Fruit fly (Drosophila melanogaster) whole organism, embryonic: ENCODE data around the gene lwr.
A peak's percentile ranks its signal among the peaks of the same experiment; 100 is the strongest.

ENCODE experiments used
- Atf3 ChIP-seq: fragments of 200-800 bp; sonication (Bioruptor generic); optimal IDR thresholded peaks from 3 replicates; lab custom pipeline; 2016; ENCODE audit warnings: missing biosample characterization, missing genetic modification characterization
- Bteb2 ChIP-seq: fragments of 200-800 bp; sonication (Bioruptor generic); optimal IDR thresholded peaks from 2 replicates; lab custom pipeline; 2016; ENCODE audit warnings: missing biosample characterization, missing genetic modification characterization
- CG10366 ChIP-seq: fragments of 200-800 bp; sonication (Bioruptor generic); IDR thresholded peaks from 2 replicates; pipeline ENCODE4 v1.3.6; 2022; ENCODE audit warnings: missing biosample characterization, missing genetic modification characterization
- CG11085 ChIP-seq: fragments of 200-800 bp; sonication (Bioruptor generic); IDR thresholded peaks from 2 replicates; pipeline ENCODE4 v1.3.6; 2022; ENCODE audit warnings: missing biosample characterization, missing genetic modification characterization
- CG11247 ChIP-seq: fragments of 200-800 bp; sonication (Bioruptor generic); IDR thresholded peaks from 2 replicates; pipeline ENCODE4 v1.3.6; 2022; ENCODE audit warnings: missing biosample characterization, missing genetic modification characterization
- CG12155 ChIP-seq: fragments of 200-800 bp; sonication (Bioruptor generic); optimal IDR thresholded peaks from 3 replicates; lab custom pipeline; 2016; ENCODE audit warnings: missing biosample characterization, missing genetic modification characterization
- CG14860 ChIP-seq: fragments of 200-800 bp; sonication (Bioruptor generic); IDR thresholded peaks from 3 replicates; pipeline ENCODE4 v1.3.6; 2022; ENCODE audit warnings: missing biosample characterization, missing genetic modification characterization; ENCODE audit not compliant: partially characterized antibody
- CG15479 ChIP-seq: fragments of 200-800 bp; sonication (Bioruptor generic); optimal IDR thresholded peaks from 3 replicates; lab custom pipeline; 2019; ENCODE audit warnings: missing biosample characterization, mild to moderate bottlenecking, missing genetic modification characterization, moderate library complexity
- CG16863 ChIP-seq: fragments of 200-800 bp; sonication (Bioruptor generic); optimal IDR thresholded peaks from 3 replicates; lab custom pipeline; 2016; ENCODE audit warnings: missing biosample characterization, missing genetic modification characterization
- CG1792 ChIP-seq: fragments of 200-800 bp; sonication (Bioruptor generic); optimal IDR thresholded peaks from 2 replicates; lab custom pipeline; 2016; ENCODE audit warnings: missing biosample characterization, missing genetic modification characterization
- CG18764 ChIP-seq: fragments of 200-800 bp; sonication (Bioruptor generic); optimal IDR thresholded peaks from 3 replicates; lab custom pipeline; 2016; ENCODE audit warnings: missing biosample characterization, missing genetic modification characterization
- CG32772 ChIP-seq: fragments of 200-800 bp; sonication (Bioruptor generic); IDR thresholded peaks from 2 replicates; pipeline ENCODE4 v1.3.6; 2022; ENCODE audit warnings: missing biosample characterization, missing genetic modification characterization
- CG3726 ChIP-seq: fragments of 200-800 bp; sonication (Bioruptor generic); IDR thresholded peaks from 3 replicates; pipeline ENCODE4, ENCODE4 v1.3.6; 2022; ENCODE audit warnings: missing biosample characterization, missing genetic modification characterization
- CG3838 ChIP-seq: fragments of 200-800 bp; sonication (Bioruptor generic); optimal IDR thresholded peaks from 3 replicates; lab custom pipeline; 2016; ENCODE audit warnings: missing biosample characterization, missing genetic modification characterization
- CG6272 ChIP-seq: fragments of 200-800 bp; sonication (Bioruptor generic); IDR thresholded peaks from 2 replicates; pipeline ENCODE4 v1.3.6; 2022; ENCODE audit warnings: missing biosample characterization, missing genetic modification characterization
- CG6791 ChIP-seq: fragments of 200-800 bp; sonication (Bioruptor generic); IDR thresholded peaks from 3 replicates; pipeline ENCODE4 v1.3.6; 2022; ENCODE audit warnings: missing biosample characterization, missing genetic modification characterization; ENCODE audit not compliant: partially characterized antibody
- CG7357 ChIP-seq: fragments of 200-800 bp; sonication (Bioruptor generic); IDR thresholded peaks from 3 replicates; pipeline ENCODE4 v1.3.6; 2022; ENCODE audit warnings: missing biosample characterization, missing genetic modification characterization
- CG8089 ChIP-seq: fragments of 200-800 bp; sonication (Bioruptor generic); optimal IDR thresholded peaks from 3 replicates; lab custom pipeline; 2016; ENCODE audit warnings: missing biosample characterization, missing genetic modification characterization
- Dad ChIP-seq: fragments of 200-800 bp; sonication (Bioruptor generic); optimal IDR thresholded peaks from 3 replicates; lab custom pipeline; 2016; ENCODE audit warnings: missing biosample characterization, missing genetic modification characterization
- Fer3 ChIP-seq: fragments of 200-800 bp; sonication (Bioruptor generic); optimal IDR thresholded peaks from 2 replicates; lab custom pipeline; 2018; ENCODE audit warnings: missing biosample characterization, mild to moderate bottlenecking, missing genetic modification characterization, moderate library complexity
- HLH54F ChIP-seq: fragments of 200-800 bp; sonication (Bioruptor generic); optimal IDR thresholded peaks from 3 replicates; lab custom pipeline; 2016; ENCODE audit warnings: missing biosample characterization, missing genetic modification characterization
- HLHmδ ChIP-seq: fragments of 200-800 bp; sonication (Bioruptor generic); optimal IDR thresholded peaks from 2 replicates; lab custom pipeline; 2018; ENCODE audit warnings: missing biosample characterization, mild to moderate bottlenecking, missing genetic modification characterization, moderate library complexity
- MESR4 ChIP-seq: fragments of 200-800 bp; sonication (Bioruptor generic); optimal IDR thresholded peaks from 2 replicates; lab custom pipeline; 2018; ENCODE audit warnings: missing biosample characterization, mild to moderate bottlenecking, missing genetic modification characterization, moderate library complexity
- Nf-YA ChIP-seq: fragments of 200-800 bp; sonication (Bioruptor generic); IDR thresholded peaks from 2 replicates; pipeline ENCODE4 v1.3.6; 2022; ENCODE audit warnings: missing biosample characterization, missing genetic modification characterization
- Nf-YB ChIP-seq: fragments of 200-800 bp; sonication (Bioruptor generic); optimal IDR thresholded peaks from 3 replicates; lab custom pipeline; 2019; ENCODE audit warnings: missing biosample characterization, mild to moderate bottlenecking, missing genetic modification characterization, moderate library complexity
- Nf-YC ChIP-seq: fragments of 200-800 bp; optimal IDR thresholded peaks from 3 replicates; lab custom pipeline; 2019; ENCODE audit warnings: missing biosample characterization, mild to moderate bottlenecking, missing genetic modification characterization, moderate library complexity
- Pdp1 ChIP-seq, 2 experiments: fragments of 200-800 bp; sonication (Bioruptor generic); optimal IDR thresholded peaks; 3 replicates each; lab custom pipeline; 2016; ENCODE audit warnings: missing biosample characterization in 2 of 2, missing genetic modification characterization in 2 of 2, mild to moderate bottlenecking in 1 of 2, moderate library complexity in 1 of 2
- Ravus ChIP-seq: fragments of 200-800 bp; sonication (Bioruptor generic); IDR thresholded peaks from 2 replicates; pipeline ENCODE4 v1.3.6; 2022; ENCODE audit warnings: missing biosample characterization, missing genetic modification characterization
- Scr ChIP-seq: fragments of 200-800 bp; sonication (Bioruptor generic); IDR thresholded peaks from 2 replicates; pipeline ENCODE4 v1.3.6; 2022; ENCODE audit warnings: missing biosample characterization, missing genetic modification characterization; ENCODE audit not compliant: partially characterized antibody
- Usf ChIP-seq: fragments of 200-800 bp; sonication (Bioruptor generic); optimal IDR thresholded peaks from 2 replicates; lab custom pipeline; 2017; ENCODE audit warnings: missing genotype, missing biosample characterization, missing genetic modification characterization
- ash1 ChIP-seq: fragments of 200-800 bp; sonication (Bioruptor generic); optimal IDR thresholded peaks from 2 replicates; lab custom pipeline; 2018; ENCODE audit warnings: missing biosample characterization, mild to moderate bottlenecking, missing genetic modification characterization
- bab2 ChIP-seq: fragments of 200-800 bp; sonication (Bioruptor generic); optimal IDR thresholded peaks from 2 replicates; lab custom pipeline; 2016; ENCODE audit warnings: missing biosample characterization, missing genetic modification characterization
- br ChIP-seq: fragments of >200 bp; optimal IDR thresholded peaks from 2 replicates; lab custom pipeline; 2017
- cg ChIP-seq: fragments of 200-800 bp; sonication (Bioruptor generic); optimal IDR thresholded peaks from 3 replicates; lab custom pipeline; 2019; ENCODE audit warnings: missing biosample characterization, mild to moderate bottlenecking, missing genetic modification characterization, moderate library complexity
- chinmo ChIP-seq: fragments of 200-800 bp; sonication (Bioruptor generic); IDR thresholded peaks from 4 replicates; pipeline ENCODE4 v1.3.6; 2022; ENCODE audit warnings: missing biosample characterization, missing genetic modification characterization; ENCODE audit not compliant: partially characterized antibody
- crol ChIP-seq: fragments of 200-800 bp; sonication (Bioruptor generic); IDR thresholded peaks from 2 replicates; pipeline ENCODE4 v1.3.6; 2022; ENCODE audit warnings: missing biosample characterization, missing genetic modification characterization
- ewg ChIP-seq: fragments of 200-800 bp; sonication (Bioruptor generic); optimal IDR thresholded peaks from 3 replicates; lab custom pipeline; 2017; ENCODE audit warnings: mild to moderate bottlenecking, missing biosample characterization, missing genetic modification reagents, missing genetic modification characterization
- exex ChIP-seq: fragments of 200-800 bp; sonication (Bioruptor generic); optimal IDR thresholded peaks from 4 replicates; lab custom pipeline; 2018; ENCODE audit warnings: missing biosample characterization, mild to moderate bottlenecking, missing genetic modification characterization, moderate library complexity
- eyg ChIP-seq: fragments of 200-800 bp; sonication (Bioruptor generic); optimal IDR thresholded peaks from 3 replicates; lab custom pipeline; 2016; ENCODE audit warnings: missing biosample characterization, missing genetic modification characterization
- grn ChIP-seq: fragments of 200-800 bp; sonication (Bioruptor generic); optimal IDR thresholded peaks from 3 replicates; lab custom pipeline; 2017; ENCODE audit warnings: missing biosample characterization, missing genetic modification characterization
- lab ChIP-seq: fragments of 200-800 bp; sonication (Bioruptor generic); optimal IDR thresholded peaks from 3 replicates; lab custom pipeline; 2017; ENCODE audit warnings: missing biosample characterization, missing genetic modification characterization, mild to moderate bottlenecking, moderate library complexity, missing genetic modification reagents
- lmd ChIP-seq: fragments of 200-800 bp; sonication (Bioruptor generic); IDR thresholded peaks from 2 replicates; pipeline ENCODE4 v1.3.6; 2022; ENCODE audit warnings: missing biosample characterization, missing genetic modification characterization
- p53 ChIP-seq: fragments of 200-800 bp; sonication (Bioruptor generic); optimal IDR thresholded peaks from 2 replicates; lab custom pipeline; 2016; ENCODE audit warnings: missing biosample characterization, missing genetic modification characterization
- pb ChIP-seq: fragments of 200-800 bp; sonication (Bioruptor generic); optimal IDR thresholded peaks from 3 replicates; lab custom pipeline; 2016; ENCODE audit warnings: missing biosample characterization, missing genetic modification characterization
- pita ChIP-seq: fragments of 200-800 bp; sonication (Bioruptor generic); optimal IDR thresholded peaks from 2 replicates; lab custom pipeline; 2017; ENCODE audit warnings: missing biosample characterization, mild to moderate bottlenecking, missing genetic modification characterization
- psq ChIP-seq: fragments of 200-800 bp; sonication (Bioruptor generic); optimal IDR thresholded peaks from 2 replicates; lab custom pipeline; 2017; ENCODE audit warnings: missing biosample characterization, missing genetic modification characterization
- salm ChIP-seq: fragments of 200-800 bp; sonication (Bioruptor generic); optimal IDR thresholded peaks from 2 replicates; lab custom pipeline; 2018; ENCODE audit warnings: missing biosample characterization, mild to moderate bottlenecking, missing genetic modification characterization
- sens ChIP-seq: fragments of 200-800 bp; sonication (Bioruptor generic); peaks from one replicate; lab custom pipeline; 2016; ENCODE audit warnings: missing biosample characterization, missing genetic modification characterization
- sr ChIP-seq: fragments of 200-800 bp; sonication (Bioruptor generic); IDR thresholded peaks from 3 replicates; pipeline ENCODE4 v1.3.6; 2022; ENCODE audit warnings: missing biosample characterization, missing genetic modification characterization
- stwl ChIP-seq: fragments of 200-800 bp; sonication (Bioruptor generic); optimal IDR thresholded peaks from 3 replicates; lab custom pipeline; 2018; ENCODE audit warnings: missing biosample characterization, mild to moderate bottlenecking, missing genetic modification characterization, moderate library complexity
- trh ChIP-seq: fragments of 200-800 bp; sonication (Bioruptor generic); optimal IDR thresholded peaks from 2 replicates; lab custom pipeline; 2016; ENCODE audit warnings: missing biosample characterization, missing genetic modification characterization

lwr gene

DNA sequence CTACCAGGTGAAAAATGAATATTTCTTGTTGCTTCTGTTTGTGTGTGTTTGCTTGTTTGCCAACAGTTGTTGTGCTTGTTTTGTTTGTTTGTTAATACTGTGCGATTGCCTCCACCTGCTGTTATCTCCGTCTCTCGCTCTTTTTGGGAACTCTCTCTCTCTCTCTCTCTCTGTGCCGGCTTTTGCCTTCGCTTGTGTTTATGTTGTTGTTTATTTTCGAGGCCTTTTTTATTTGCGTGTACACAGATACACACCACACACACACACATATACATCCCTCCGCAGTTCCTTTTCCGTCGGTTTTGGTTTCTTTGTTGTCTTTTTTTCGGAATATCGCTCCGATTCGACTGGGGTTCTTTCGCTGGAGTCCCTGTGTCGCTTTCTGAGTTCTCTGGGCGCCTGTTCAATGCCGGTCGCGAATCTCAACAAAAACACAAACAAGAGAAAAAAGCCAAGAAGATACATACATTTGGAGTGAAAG lies 31.8 kb downstream of the lwr start (continued):
- TF ChIP-seq ewg (GFP tag; lab: Kevin White, UChicago) (peak; percentile 47), lab (GFP tag; lab: Kevin White, UChicago) (peak; percentile 77), stwl (tag; lab: Kevin White, UChicago) (peak; percentile 70), Pdp1 (GFP tag; optimal IDR thresholded peaks at IDR 0.05; lab: Kevin White, UChicago) (peak; percentile 12 to 58), CG6272 (GFP tag; lab: Robert Waterston, UW) (no peak), trh (GFP tag; lab: Kevin White, UChicago) (peak; percentile 72), ash1 (GFP tag; lab: Kevin White, UChicago) (no peak), pb (GFP tag; lab: Kevin White, UChicago) (peak; percentile 60), Usf (GFP tag; lab: Kevin White, UChicago) (peak; percentile 53), CG15479 (GFP tag; lab: Kevin White, UChicago) (peak; percentile 92), p53 (GFP tag; lab: Kevin White, UChicago) (peak; percentile 10), CG14860 (GFP tag; lab: Robert Waterston, UW) (no peak), CG1792 (peak; percentile 26), Scr (GFP tag; lab: Robert Waterston, UW) (no peak), pita (GFP tag; lab: Kevin White, UChicago) (no peak), lmd (GFP tag; lab: Robert Waterston, UW) (no peak), MESR4 (GFP tag; lab: Kevin White, UChicago) (no peak), Atf3 (peak; percentile 69), CG11085 (GFP tag; lab: Robert Waterston, UW) (no peak), Nf-YC (peak; percentile 71), CG3838 (GFP tag; lab: Kevin White, UChicago) (peak; percentile 76), Dad (GFP tag; lab: Kevin White, UChicago) (no peak), br (lab: Kevin White, UChicago) (no peak), exex (tag; lab: Kevin White, UChicago) (peak; percentile 24), Bteb2 (peak; percentile 58), cg (GFP tag; lab: Kevin White, UChicago) (peak; percentile 85), CG16863 (peak; percentile 65), CG10366 (0 out of 2 replicates have a peak, but pooled peaks have one; percentile 9), salm (tag; lab: Kevin White, UChicago) (peak; percentile 77), Fer3 (tag; lab: Kevin White, UChicago) (peak; percentile 0), HLH54F (GFP tag; lab: Kevin White, UChicago) (peak; percentile 48), HLHmδ (GFP tag; lab: Kevin White, UChicago) (peak; percentile 73), psq (GFP tag; lab: Kevin White, UChicago) (peak; percentile 71), CG18764 (GFP tag; lab: Kevin White, UChicago) (peak; percentile 78), eyg (peak; percentile 50)

DNA sequence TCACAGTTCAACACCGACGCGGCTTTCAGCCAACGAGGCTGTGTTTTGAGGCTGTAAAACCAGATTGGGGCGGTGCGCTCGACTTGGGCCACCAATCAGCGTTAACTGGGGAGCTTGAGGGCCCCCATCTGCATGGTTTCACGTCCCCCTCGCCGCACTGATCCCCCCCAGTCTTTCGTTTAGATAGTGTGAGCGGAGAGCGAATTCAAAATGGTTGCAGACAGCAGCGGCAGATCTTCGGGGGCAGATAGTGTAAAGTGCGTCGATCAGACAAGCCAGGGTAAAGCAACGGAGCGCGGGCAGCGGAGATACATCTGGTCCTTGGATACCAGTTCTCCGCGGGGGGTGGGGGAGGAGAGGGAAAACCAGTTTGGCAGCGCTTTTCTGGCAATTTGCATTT lies 35.2 kb downstream of the lwr start:
- TF ChIP-seq bab2 (GFP tag; lab: Kevin White, UChicago) (no peak), sens (GFP tag; lab: Kevin White, UChicago) (no peak), Ravus (GFP tag; lab: Robert Waterston, UW) (no peak), CG32772 (0 out of 2 replicates have a peak, but pooled peaks have one; percentile 5), Nf-YB (peak; percentile 97), grn (GFP tag; lab: Kevin White, UChicago) (peak; percentile 85), cg (GFP tag; lab: Kevin White, UChicago) (peak; percentile 15), CG6791 (GFP tag; lab: Robert Waterston, UW) (0 out of 3 replicates have a peak, but pooled peaks have one; percentile 27), CG11247 (0 out of 2 replicates have a peak, but pooled peaks have one; percentile 20), sr (GFP tag; lab: Robert Waterston, UW) (0 out of 3 replicates have a peak, but pooled peaks have one; percentile 40), chinmo (GFP tag; lab: Robert Waterston, UW) (peak; percentile 72; the same call in 1 of the 4 replicates), CG8089 (no peak), CG12155 (GFP tag; lab: Kevin White, UChicago) (no peak), CG3726 (GFP tag; lab: Robert Waterston, UW) (0 out of 3 replicates have a peak, but pooled peaks have one; percentile 33), crol (GFP tag; lab: Robert Waterston, UW) (peak; percentile 94), Nf-YA (GFP tag; lab: Robert Waterston, UW) (peak; percentile 27; the same call in 1 of the 2 replicates), Nf-YC (peak; percentile 98), CG7357 (GFP tag; lab: Robert Waterston, UW) (no peak)
